Worm (Caenorhabditis elegans) whole organism, L3 larva: Measurements from ENCODE around the gene Y49F6B.9.
"Not testable (repeated sequence)": the region's sequence is repeated elsewhere in the genome, so short reads cannot be mapped to it uniquely, and the experiment has no call there.

Source experiments
- R02D3.7 ChIP-seq: fragments of 150-350 bp; optimal IDR thresholded peaks from 2 replicates; lab custom pipeline; 2014; ENCODE audit warnings: missing biosample characterization, missing genetic modification characterization
- ama-1 ChIP-seq: fragments of 150-350 bp; optimal IDR thresholded peaks from 2 replicates; lab custom pipeline; 2018
- ceh-16 ChIP-seq: sonication (generic microtip); optimal IDR thresholded peaks from 2 replicates; lab custom pipeline; 2017; ENCODE audit warnings: missing biosample characterization, missing genetic modification characterization
- ceh-28 ChIP-seq: fragments of 150-350 bp; optimal IDR thresholded peaks from 2 replicates; lab custom pipeline; 2014; ENCODE audit warnings: missing biosample characterization, missing genetic modification reagents, missing genetic modification characterization
- ceh-82 ChIP-seq: fragments of 150-350 bp; optimal IDR thresholded peaks from 2 replicates; lab custom pipeline; 2014; ENCODE audit warnings: missing biosample characterization, missing genetic modification characterization
- daf-12 ChIP-seq: fragments of 150-350 bp; optimal IDR thresholded peaks from 2 replicates; lab custom pipeline; 2014; ENCODE audit warnings: missing biosample characterization, missing genetic modification reagents, missing genetic modification characterization
- egl-27 ChIP-seq: sonication (generic microtip); optimal IDR thresholded peaks from 4 replicates; lab custom pipeline; 2017; ENCODE audit warnings: missing biosample characterization, missing genetic modification reagents, missing genetic modification characterization
- elt-2 ChIP-seq: sonication (generic microtip); optimal IDR thresholded peaks from 2 replicates; lab custom pipeline; 2016; ENCODE audit warnings: missing genetic modification reagents, mild to moderate bottlenecking, missing genetic modification characterization, missing compliant biosample characterization
- fkh-10 ChIP-seq: sonication (generic microtip); optimal IDR thresholded peaks from 2 replicates; lab custom pipeline; 2017; ENCODE audit warnings: missing biosample characterization, missing genetic modification reagents, missing genetic modification characterization
- fkh-2 ChIP-seq: fragments of 150-350 bp; optimal IDR thresholded peaks from 2 replicates; lab custom pipeline; 2014; ENCODE audit warnings: missing biosample characterization, missing genetic modification reagents, missing genetic modification characterization
- fos-1 ChIP-seq: fragments of 150-350 bp; optimal IDR thresholded peaks from 2 replicates; lab custom pipeline; 2014; ENCODE audit warnings: missing biosample characterization, missing genetic modification characterization
- hmg-11 ChIP-seq: sonication (generic microtip); optimal IDR thresholded peaks from 2 replicates; lab custom pipeline; 2016; ENCODE audit warnings: missing genetic modification characterization, missing compliant biosample characterization
- jun-1 ChIP-seq: fragments of 150-350 bp; optimal IDR thresholded peaks from 2 replicates; lab custom pipeline; 2014; ENCODE audit warnings: missing biosample characterization, missing genetic modification reagents, missing genetic modification characterization
- lin-15B ChIP-seq: fragments of 150-350 bp; optimal IDR thresholded peaks from 2 replicates; lab custom pipeline; 2014; ENCODE audit warnings: missing biosample characterization, missing genetic modification characterization
- mdl-1 ChIP-seq: fragments of 150-350 bp; optimal IDR thresholded peaks from 2 replicates; lab custom pipeline; 2014; ENCODE audit warnings: missing biosample characterization, missing genetic modification characterization
- mml-1 ChIP-seq: fragments of 150-350 bp; sonication (generic microtip); optimal IDR thresholded peaks from 3 replicates; lab custom pipeline; 2014; ENCODE audit warnings: missing biosample characterization, missing genetic modification characterization
- nfya-1 ChIP-seq: sonication (generic microtip); optimal IDR thresholded peaks from 2 replicates; lab custom pipeline; 2017; ENCODE audit warnings: missing genetic modification characterization, mild to moderate bottlenecking, missing compliant biosample characterization, antibody characterized with exemption, moderate library complexity; ENCODE audit not compliant: insufficient read depth
- nhr-11 ChIP-seq: fragments of 150-350 bp; optimal IDR thresholded peaks from 2 replicates; lab custom pipeline; 2014; ENCODE audit warnings: missing biosample characterization, missing genetic modification characterization
- nhr-12 ChIP-seq: fragments of 150-350 bp; optimal IDR thresholded peaks from 2 replicates; lab custom pipeline; 2014; ENCODE audit warnings: missing biosample characterization, missing genetic modification characterization
- nhr-23 ChIP-seq: fragments of 150-350 bp; optimal IDR thresholded peaks from 2 replicates; lab custom pipeline; 2014; ENCODE audit warnings: missing biosample characterization, missing genetic modification reagents, missing genetic modification characterization
- nhr-237 ChIP-seq: fragments of 150-350 bp; optimal IDR thresholded peaks from 2 replicates; lab custom pipeline; 2014; ENCODE audit warnings: missing biosample characterization, missing genetic modification characterization
- nhr-25 ChIP-seq: sonication (generic microtip); optimal IDR thresholded peaks from 2 replicates; lab custom pipeline; 2017; ENCODE audit warnings: missing biosample characterization, missing genetic modification characterization
- nhr-28 ChIP-seq: fragments of 150-350 bp; optimal IDR thresholded peaks from 2 replicates; lab custom pipeline; 2014; ENCODE audit warnings: missing biosample characterization, missing genetic modification characterization
- nhr-43 ChIP-seq: sonication (generic microtip); optimal IDR thresholded peaks from 2 replicates; lab custom pipeline; 2016; ENCODE audit warnings: mild to moderate bottlenecking, missing genetic modification characterization, missing compliant biosample characterization; ENCODE audit not compliant: poor library complexity, severe bottlenecking
- nhr-67 ChIP-seq: fragments of 150-350 bp; optimal IDR thresholded peaks from 2 replicates; lab custom pipeline; 2014; ENCODE audit warnings: missing biosample characterization, missing genetic modification characterization
- nhr-76 ChIP-seq: fragments of 150-350 bp; sonication (generic microtip); optimal IDR thresholded peaks from 5 replicates; lab custom pipeline; 2014; ENCODE audit warnings: missing biosample characterization, missing genetic modification characterization
- nhr-77 ChIP-seq: fragments of 150-350 bp; optimal IDR thresholded peaks from 2 replicates; lab custom pipeline; 2014; ENCODE audit warnings: missing biosample characterization, missing genetic modification characterization
- pha-4 ChIP-seq: fragments of 150-350 bp; optimal IDR thresholded peaks from 2 replicates; lab custom pipeline; 2014; ENCODE audit warnings: missing biosample characterization, missing genetic modification reagents, missing genetic modification characterization
- pqm-1 ChIP-seq: fragments of 150-350 bp; optimal IDR thresholded peaks from 2 replicates; lab custom pipeline; 2017; ENCODE audit warnings: missing biosample characterization, missing genetic modification characterization, inconsistent platforms
- sea-2 ChIP-seq: fragments of 150-350 bp; sonication (generic microtip); optimal IDR thresholded peaks from 4 replicates; lab custom pipeline; 2014; ENCODE audit warnings: missing biosample characterization, missing genetic modification reagents, missing genetic modification characterization
- snpc-4 ChIP-seq: fragments of 150-350 bp; optimal IDR thresholded peaks from 2 replicates; lab custom pipeline; 2014; ENCODE audit warnings: missing biosample characterization, missing genetic modification characterization
- tbx-2 ChIP-seq: sonication (generic microtip); optimal IDR thresholded peaks from 2 replicates; lab custom pipeline; 2016; ENCODE audit warnings: mild to moderate bottlenecking, missing genetic modification characterization, missing compliant biosample characterization
- unc-39 ChIP-seq: sonication (generic microtip); optimal IDR thresholded peaks from 4 replicates; lab custom pipeline; 2017; ENCODE audit warnings: missing biosample characterization, missing genetic modification characterization
- unc-62 ChIP-seq: fragments of 150-350 bp; sonication (generic microtip); optimal IDR thresholded peaks from 4 replicates; lab custom pipeline; 2014; ENCODE audit warnings: missing biosample characterization, missing genetic modification reagents, missing genetic modification characterization
- zag-1 ChIP-seq: fragments of 150-350 bp; optimal IDR thresholded peaks from 2 replicates; lab custom pipeline; 2014; ENCODE audit warnings: missing biosample characterization, missing genetic modification characterization
- ztf-4 ChIP-seq: fragments of 150-350 bp; optimal IDR thresholded peaks from 2 replicates; lab custom pipeline; 2014; ENCODE audit warnings: missing biosample characterization, missing genetic modification characterization

Y49F6B.9 gene

DNA sequence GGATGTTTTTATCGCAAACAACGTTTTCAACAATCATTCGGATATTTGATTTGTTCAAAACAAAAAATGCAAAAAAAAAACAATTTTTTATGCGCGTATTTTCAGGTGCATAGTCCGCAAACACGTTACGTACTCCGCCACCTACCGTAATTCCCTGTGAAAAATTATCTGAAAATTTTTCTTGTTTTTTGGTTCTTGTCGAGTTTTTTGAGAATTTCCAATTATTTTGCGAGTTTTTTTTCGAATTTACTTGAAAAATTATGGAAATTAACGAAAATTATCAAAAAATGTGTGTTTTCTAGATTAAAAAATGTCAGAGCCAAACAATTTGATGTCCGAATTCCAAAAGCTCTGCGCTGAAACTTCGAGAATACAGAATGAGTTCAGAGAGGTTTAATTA lies 46.8 kb downstream of the Y49F6B.9 start, which contains the start of gene C16C8.12:
C16C8.12 (plus strand) TSS at position 301 of the 400 bp plus-strand sequence.
- TF ChIP-seq nfya-1 (tag; lab: Kevin White, UChicago): no peak
- TF ChIP-seq ceh-28 (tag; lab: Kevin White, UChicago): no peak
- TF ChIP-seq ztf-4 (tag; lab: Kevin White, UChicago): no peak
- no peak for TF ChIP-seq zag-1 (tag; lab: Kevin White, UChicago)
- no peak for TF ChIP-seq hmg-11 (tag; lab: Kevin White, UChicago)
- TF ChIP-seq nhr-237 (tag; lab: Kevin White, UChicago): no peak
- no peak for TF ChIP-seq ceh-82 (tag; lab: Kevin White, UChicago)
- TF ChIP-seq nhr-25 (tag; lab: Kevin White, UChicago): no peak
- no peak for TF ChIP-seq pha-4 (tag; lab: Kevin White, UChicago)
- no peak for TF ChIP-seq nhr-12 (tag; lab: Kevin White, UChicago)
- no peak for TF ChIP-seq nhr-23 (tag; lab: Kevin White, UChicago)
- TF ChIP-seq daf-12: no peak
- no peak for TF ChIP-seq unc-62 (GFP tag; lab: Kevin White, UChicago)
- no peak for TF ChIP-seq lin-15B (tag; lab: Kevin White, UChicago)
- TF ChIP-seq nhr-43 (tag; lab: Kevin White, UChicago): no peak
- no peak for TF ChIP-seq fos-1
- no peak for TF ChIP-seq egl-27 (tag; lab: Kevin White, UChicago)

DNA sequence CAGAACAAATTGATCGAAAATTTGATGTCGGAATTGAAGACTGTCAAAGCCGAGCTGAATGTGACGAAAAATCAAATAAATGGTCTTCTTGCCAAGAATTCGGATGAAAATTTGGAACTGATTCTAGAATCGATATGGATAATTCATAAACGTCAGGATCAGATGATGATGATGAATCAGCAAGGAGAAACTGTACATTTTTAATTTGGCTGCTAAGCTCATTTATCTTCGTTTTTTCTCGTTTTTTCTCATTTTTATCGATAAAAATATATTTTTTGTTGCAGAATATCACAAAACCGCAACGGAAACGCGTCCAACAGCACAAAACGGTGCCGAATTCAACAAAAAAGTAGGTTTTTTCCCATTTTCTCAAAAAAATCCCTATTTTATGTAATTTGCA lies 49.7 kb downstream of the Y49F6B.9 start, which contains the start of gene C16C8.14:
C16C8.14 (plus strand) TSS at position 301 of the 400 bp plus-strand sequence.
- TF ChIP-seq unc-39; ztf-4 (tag; lab: Kevin White, UChicago); ama-1: not testable (repeated sequence)

DNA sequence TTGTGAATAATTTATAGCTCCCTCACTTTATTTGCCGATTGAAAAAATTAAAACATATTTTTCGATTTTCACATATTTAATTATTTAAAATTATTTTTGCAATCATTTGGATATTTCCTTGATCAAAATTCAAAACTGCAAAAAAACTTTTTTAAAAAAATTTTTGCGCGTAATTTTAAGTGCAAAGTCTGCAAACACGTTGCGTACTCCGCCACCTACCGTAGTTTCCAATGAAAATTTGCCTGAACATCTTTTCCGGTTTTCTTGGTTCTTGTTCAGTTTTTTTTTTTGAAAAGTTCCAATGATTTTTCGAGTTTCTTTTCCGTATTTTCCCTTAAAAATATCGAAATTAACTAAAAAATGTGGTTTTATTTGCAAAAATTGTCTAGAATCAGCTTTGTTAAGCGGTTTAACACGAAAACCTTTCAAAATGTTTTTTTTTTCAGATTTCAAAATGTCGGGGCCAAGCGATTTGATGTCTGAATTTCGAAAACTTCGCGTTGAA lies 50.4 kb downstream of the Y49F6B.9 start, which contains the start of gene C16C8.25:
C16C8.25 (plus strand) TSS at position 455 of the 505 bp plus-strand sequence.
- TF ChIP-seq R02D3.7 (tag; lab: Kevin White, UChicago) (no peak), nhr-237 (tag; lab: Kevin White, UChicago) (no peak), fkh-2 (tag; lab: Kevin White, UChicago) (no peak), sea-2 (GFP tag; lab: Kevin White, UChicago) (no peak)

DNA sequence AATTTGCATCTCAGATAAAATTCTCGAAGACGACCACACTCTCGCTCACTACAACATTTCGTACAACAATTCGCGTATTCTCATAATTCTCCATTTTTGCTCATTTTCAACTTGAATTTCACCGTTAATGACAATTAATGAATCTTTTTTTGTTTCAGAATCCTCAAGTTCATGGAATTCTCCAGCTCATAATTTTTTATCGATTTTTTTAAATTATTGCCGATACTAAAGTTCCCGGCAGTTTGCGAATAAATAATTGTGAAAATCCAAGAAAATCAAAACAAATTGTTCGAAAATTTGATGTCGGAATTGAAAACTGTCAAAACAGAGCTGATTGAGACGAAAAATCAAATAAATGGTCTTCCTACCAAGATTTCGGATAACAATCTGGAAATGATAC lies 51.3 kb downstream of the Y49F6B.9 start, which contains the start of gene C16C8.21:
C16C8.21 (plus strand) TSS at position 301 of the 400 bp plus-strand sequence.
- TF ChIP-seq fkh-10 (GFP tag; lab: Kevin White, UChicago) (no peak), mdl-1 (tag; lab: Kevin White, UChicago) (no peak)

DNA sequence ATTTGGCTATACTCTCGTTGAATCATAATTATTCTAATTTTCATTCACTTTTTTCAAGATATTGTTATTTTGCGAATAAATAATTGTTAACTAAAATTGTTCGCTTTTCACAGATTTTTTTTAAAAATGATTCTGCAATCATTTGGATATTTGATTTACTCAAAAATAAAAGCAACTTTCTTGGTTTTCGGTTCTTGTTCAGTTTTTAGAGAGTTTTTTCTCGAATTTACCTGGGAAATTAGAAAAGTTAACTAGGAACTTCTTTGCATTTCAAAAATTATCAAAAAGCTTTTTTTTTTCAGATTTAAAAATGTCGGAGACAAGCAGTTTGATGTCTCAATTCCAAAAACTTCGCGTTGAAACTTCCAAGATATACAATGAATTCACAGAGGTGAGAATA lies 52.5 kb downstream of the Y49F6B.9 start, which contains the start of the genes C16C8.20 and gldi-6:
C16C8.20 (plus strand) TSS at position 301 of the 400 bp plus-strand sequence.
gldi-6 (plus strand) TSS at position 301 of the 400 bp plus-strand sequence.
- TF ChIP-seq mml-1 (no peak), pqm-1 (tag; lab: Kevin White, UChicago) (no peak), tbx-2 (no peak), jun-1 (tag; lab: Kevin White, UChicago) (no peak)

DNA sequence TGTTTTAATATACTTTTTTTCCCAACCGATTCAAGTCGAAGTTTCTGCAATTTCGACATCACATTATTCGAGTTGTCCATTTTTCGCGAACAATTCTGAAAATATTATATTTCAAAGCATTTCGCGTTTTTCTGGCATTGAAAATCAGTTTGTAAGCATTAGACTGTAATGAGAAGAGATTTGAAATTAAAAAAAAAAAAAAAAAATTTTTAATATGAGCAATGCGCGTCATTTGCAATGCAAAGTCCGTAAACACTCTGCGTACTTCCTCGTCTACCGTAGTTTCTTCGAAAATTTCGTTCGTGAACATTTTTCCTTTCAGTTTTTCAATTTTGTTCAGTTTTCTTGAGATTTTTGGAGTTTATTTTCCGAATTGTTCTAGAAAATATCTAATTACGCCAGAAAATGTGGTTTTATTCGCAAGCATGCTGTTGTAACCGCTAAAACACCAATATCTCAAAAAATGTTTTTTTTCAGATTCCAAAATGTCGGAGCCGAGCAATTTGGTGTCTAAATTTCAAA lies 53.8 kb downstream of the Y49F6B.9 start, which contains the start of the genes C16C8.5 and C16C8.16:
C16C8.5 (minus strand) TSS at position 101 of the 522 bp plus-strand sequence.
C16C8.16 (plus strand) TSS at position 472 of the 522 bp plus-strand sequence.
- TF ChIP-seq snpc-4 (tag; lab: Kevin White, UChicago): no peak
- TF ChIP-seq nhr-76: no peak
- TF ChIP-seq elt-2 (tag; lab: Kevin White, UChicago): no peak
- no peak for TF ChIP-seq jun-1 (tag; lab: Kevin White, UChicago)
- TF ChIP-seq ceh-82 (tag; lab: Kevin White, UChicago): no peak
- TF ChIP-seq R02D3.7 (tag; lab: Kevin White, UChicago): no peak
- no peak for TF ChIP-seq nhr-43 (tag; lab: Kevin White, UChicago)
- no peak for TF ChIP-seq mml-1
- no peak for TF ChIP-seq ceh-16 (tag; lab: Kevin White, UChicago)
- TF ChIP-seq unc-39: no peak
- no peak for TF ChIP-seq ceh-28 (tag; lab: Kevin White, UChicago)
- no peak for TF ChIP-seq nhr-11 (tag; lab: Kevin White, UChicago)
- TF ChIP-seq nhr-237 (tag; lab: Kevin White, UChicago): no peak
- TF ChIP-seq nhr-67: no peak
- no peak for TF ChIP-seq nfya-1 (tag; lab: Kevin White, UChicago)
- TF ChIP-seq nhr-28 (tag; lab: Kevin White, UChicago): no peak
- no peak for TF ChIP-seq nhr-77
